Fruit fly (Drosophila melanogaster): ENCODE results near the gene CG16721.

The CG16721 gene

DNA sequence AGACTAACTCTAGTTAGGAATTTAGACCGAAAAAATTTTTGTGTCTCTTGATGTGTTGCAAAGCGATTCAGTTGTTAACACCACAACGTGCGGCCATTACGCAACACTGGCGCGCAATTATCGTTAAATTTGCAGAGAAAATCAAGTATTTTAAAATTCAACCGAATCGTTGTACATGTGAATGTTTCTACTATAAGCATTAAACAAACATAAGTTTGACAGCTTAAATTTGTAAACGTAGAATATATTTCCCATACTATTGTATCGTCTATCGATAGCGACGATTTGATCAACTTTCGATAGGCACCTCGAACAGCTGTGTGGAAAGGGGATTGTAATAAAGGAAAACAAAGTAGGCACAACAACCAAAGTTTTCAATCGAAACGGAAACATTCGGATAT is at the start of gene CG16721, which contains the start of gene Usp30 (continued):
- TF ChIP-seq sqz (GFP tag; optimal IDR thresholded peaks at IDR 0.05) (no peak), sna (GFP tag; IDR thresholded peaks at IDR 0.05; ENCODE audit: partially characterized antibody) (peak; percentile 84), CG11456 (GFP tag; IDR thresholded peaks at IDR 0.05) (peak; percentile 42; the same call in 1 of the 3 replicates), CG1602 (GFP tag; optimal IDR thresholded peaks at IDR 0.05) (no peak), ind (GFP tag; optimal IDR thresholded peaks at IDR 0.05) (peak; percentile 42), gt (GFP tag; IDR thresholded peaks at IDR 0.05) (no peak), zfh1 (GFP tag; IDR thresholded peaks at IDR 0.05) (peak; percentile 28; the same call in 1 of the 3 replicates), CG6654 (GFP tag; optimal IDR thresholded peaks at IDR 0.05) (no peak), Mrtf (GFP tag; IDR thresholded peaks at IDR 0.05) (no peak), trem (tag; optimal IDR thresholded peaks at IDR 0.05) (peak; percentile 76), CG8478 (optimal IDR thresholded peaks at IDR 0.05) (no peak), E2f2 (GFP tag; IDR thresholded peaks at IDR 0.05) (peak; percentile 46), CG3838 (GFP tag; optimal IDR thresholded peaks at IDR 0.05) (no peak), CG9437 (GFP tag; optimal IDR thresholded peaks at IDR 0.05) (no peak), pros (GFP tag; optimal IDR thresholded peaks at IDR 0.05) (no peak), CG12071 (GFP tag; optimal IDR thresholded peaks at IDR 0.05) (no peak), cato (GFP tag; optimal IDR thresholded peaks at IDR 0.05; ENCODE audit: borderline replicate concordance) (no peak), peb (GFP tag; IDR thresholded peaks at IDR 0.05) (no peak), pnt (GFP tag; optimal IDR thresholded peaks at IDR 0.05) (no peak), Chrac-16 (GFP tag; optimal IDR thresholded peaks at IDR 0.05) (peak; percentile 21), Dip2 (GFP tag; IDR thresholded peaks at IDR 0.05) (no peak), Scr (GFP tag; IDR thresholded peaks at IDR 0.05; ENCODE audit: partially characterized antibody) (peak; percentile 72), CG13894 (tag; optimal IDR thresholded peaks at IDR 0.05) (peak; percentile 39), CG17186 (GFP tag; optimal IDR thresholded peaks at IDR 0.05) (peak; percentile 81), CG8089 (GFP tag; optimal IDR thresholded peaks at IDR 0.05) (no peak), Hr3 (GFP tag; optimal IDR thresholded peaks at IDR 0.05) (no peak), CG1647 (GFP tag; optimal IDR thresholded peaks at IDR 0.05) (peak; percentile 33), gcm (GFP tag; optimal IDR thresholded peaks at IDR 0.05) (peak; percentile 9), Lhr (GFP tag; optimal IDR thresholded peaks at IDR 0.05) (no peak), vfl (GFP tag; optimal IDR thresholded peaks at IDR 0.05) (peak; percentile 35), NK7.1 (GFP tag; optimal IDR thresholded peaks at IDR 0.05) (no peak), CHES-1-like (GFP tag; optimal IDR thresholded peaks at IDR 0.05) (peak; percentile 68), Trl (optimal IDR thresholded peaks at IDR 0.05) (no peak), Trl (GFP tag; optimal IDR thresholded peaks at IDR 0.05) (peak; percentile 51), CG6765 (GFP tag; optimal IDR thresholded peaks at IDR 0.05) (peak; percentile 8), CG32767 (GFP tag; IDR thresholded peaks at IDR 0.05) (no peak), CG30020 (tag; optimal IDR thresholded peaks at IDR 0.05) (peak; percentile 33), Sry-β (GFP tag; optimal IDR thresholded peaks at IDR 0.05) (no peak), dpn (GFP tag; optimal IDR thresholded peaks at IDR 0.05) (peak; percentile 59 to 66), CG4424 (GFP tag; optimal IDR thresholded peaks at IDR 0.05) (peak; percentile 41), Asciz (GFP tag; optimal IDR thresholded peaks at IDR 0.05) (no peak), lov (optimal IDR thresholded peaks at IDR 0.05) (no peak), lov (GFP tag; IDR thresholded peaks at IDR 0.05) (no peak), CG16779 (GFP tag; IDR thresholded peaks at IDR 0.05) (no peak), pho (GFP tag; optimal IDR thresholded peaks at IDR 0.05) (peak; percentile 39), run (tag; optimal IDR thresholded peaks at IDR 0.05) (no peak), Lpt (GFP tag; optimal IDR thresholded peaks at IDR 0.05) (no peak), lola (GFP tag; optimal IDR thresholded peaks at IDR 0.05) (no peak), stc (GFP tag; IDR thresholded peaks at IDR 0.05) (no peak), onecut (GFP tag; IDR thresholded peaks at IDR 0.05) (no peak), schlank (tag; optimal IDR thresholded peaks at IDR 0.05) (no peak), CG9817 (tag; optimal IDR thresholded peaks at IDR 0.05) (peak; percentile 9), Dp (GFP tag; optimal IDR thresholded peaks at IDR 0.05) (peak; percentile 36)
